Fruit fly (Drosophila melanogaster): Measurements from ENCODE around the gene Gr10a.
A peak's percentile ranks its signal among the peaks of the same experiment; 100 is the strongest.

Gene Gr10a

DNA sequence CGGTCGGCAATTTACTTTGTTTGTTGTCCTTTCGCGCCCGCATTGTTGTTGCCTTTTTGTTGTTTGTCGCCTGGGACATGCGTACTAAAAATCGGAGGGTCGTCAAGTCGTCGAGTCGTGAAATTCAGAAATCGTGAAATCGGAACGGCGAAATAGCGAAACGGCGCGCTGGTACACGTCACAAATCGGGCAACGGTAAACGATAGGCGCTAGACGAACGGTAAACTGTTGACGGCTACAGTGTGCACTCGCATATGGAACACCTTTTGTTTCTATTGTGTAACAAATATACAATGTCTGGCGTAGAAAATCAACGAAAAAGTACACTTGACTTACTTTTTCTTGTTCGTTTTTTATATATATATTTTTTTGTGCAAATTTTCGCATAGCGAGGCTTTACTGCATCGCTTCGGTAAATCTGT, 33.2 kb downstream of the Gr10a start (continued):
- TF ChIP-seq Vsx1 (GFP tag; optimal IDR thresholded peaks at IDR 0.05) = no peak
- TF ChIP-seq jumu (GFP tag; optimal IDR thresholded peaks at IDR 0.05) = peak; percentile 47
- no peak for TF ChIP-seq CG4282 (GFP tag; optimal IDR thresholded peaks at IDR 0.05)
- no peak for TF ChIP-seq CG2116 (GFP tag; optimal IDR thresholded peaks at IDR 0.05)
- TF ChIP-seq cato (GFP tag; optimal IDR thresholded peaks at IDR 0.05; ENCODE audit: borderline replicate concordance) = no peak
- no peak for TF ChIP-seq zen2 (GFP tag; IDR thresholded peaks at IDR 0.05; ENCODE audit: partially characterized antibody)
- peak; percentile 21 for TF ChIP-seq exex (tag; optimal IDR thresholded peaks at IDR 0.05)
- no peak for TF ChIP-seq CG9797 (GFP tag; optimal IDR thresholded peaks at IDR 0.05)
- peak; percentile 74 for TF ChIP-seq ken (GFP tag; IDR thresholded peaks at IDR 0.05)
- no peak for TF ChIP-seq CG17912 (GFP tag; optimal IDR thresholded peaks at IDR 0.05)
- TF ChIP-seq bcd (GFP tag; optimal IDR thresholded peaks at IDR 0.05) = peak; percentile 72
- TF ChIP-seq ewg (GFP tag; optimal IDR thresholded peaks at IDR 0.05) = peak; percentile 81
- TF ChIP-seq Abd-B (GFP tag; optimal IDR thresholded peaks at IDR 0.05) = peak; percentile 62
- no peak for TF ChIP-seq nerfin-2 (GFP tag; IDR thresholded peaks at IDR 0.05; ENCODE audit: partially characterized antibody)
- peak; percentile 62 for TF ChIP-seq CG4404 (GFP tag; IDR thresholded peaks at IDR 0.05)
- TF ChIP-seq CG6791 (GFP tag; IDR thresholded peaks at IDR 0.05; ENCODE audit: partially characterized antibody) = no peak
- peak; percentile 9 for TF ChIP-seq Side (GFP tag; optimal IDR thresholded peaks at IDR 0.05)
- TF ChIP-seq CG12299 (tag; optimal IDR thresholded peaks at IDR 0.05) = peak; percentile 43
- peak; percentile 72 for TF ChIP-seq CG14667 (GFP tag; IDR thresholded peaks at IDR 0.05)
- TF ChIP-seq Poxn (GFP tag; IDR thresholded peaks at IDR 0.05) = peak; percentile 61; the same call in 1 of the 2 replicates
- TF ChIP-seq Dip3 (GFP tag; optimal IDR thresholded peaks at IDR 0.05) = peak; percentile 71
- TF ChIP-seq Hr3 (GFP tag; optimal IDR thresholded peaks at IDR 0.05) = peak; percentile 60
- peak; percentile 87 for TF ChIP-seq row (GFP tag; IDR thresholded peaks at IDR 0.05)
- TF ChIP-seq Ets65A (GFP tag) = peak; percentile 79
- peak; percentile 77; the same call in 2 of the 3 replicates for TF ChIP-seq CG11560 (tag; IDR thresholded peaks at IDR 0.05)
- TF ChIP-seq CG10543 (GFP tag; optimal IDR thresholded peaks at IDR 0.05) = peak; percentile 62
- TF ChIP-seq CG30431 (GFP tag; optimal IDR thresholded peaks at IDR 0.05) = peak; percentile 16
- TF ChIP-seq Scr (GFP tag; IDR thresholded peaks at IDR 0.05; ENCODE audit: partially characterized antibody) = 0 out of 2 replicates have a peak, but pooled peaks have one; percentile 7
- TF ChIP-seq CG15696 (tag; optimal IDR thresholded peaks at IDR 0.05) = no peak
- peak; percentile 76 for TF ChIP-seq CG11504 (tag; optimal IDR thresholded peaks at IDR 0.05)
- no peak for TF ChIP-seq CG7928 (GFP tag; optimal IDR thresholded peaks at IDR 0.05)
- no peak for TF ChIP-seq ash1 (GFP tag; optimal IDR thresholded peaks at IDR 0.05)
- TF ChIP-seq CG15011 (GFP tag; optimal IDR thresholded peaks at IDR 0.05) = peak; percentile 47
- peak; percentile 76 for TF ChIP-seq CG7372 (GFP tag; IDR thresholded peaks at IDR 0.05)
- TF ChIP-seq CG8924 (tag; optimal IDR thresholded peaks at IDR 0.05) = peak; percentile 61
- no peak for TF ChIP-seq crp (GFP tag; optimal IDR thresholded peaks at IDR 0.05)
- TF ChIP-seq so (GFP tag; IDR thresholded peaks at IDR 0.05) = peak; percentile 73; the same call in 2 of the 3 replicates
- TF ChIP-seq B-H1 (GFP tag; IDR thresholded peaks at IDR 0.05) = peak; percentile 62
- TF ChIP-seq wek (GFP tag; optimal IDR thresholded peaks at IDR 0.05) = no peak
- peak; percentile 58 for TF ChIP-seq CG6854 (GFP tag; optimal IDR thresholded peaks at IDR 0.05)
- TF ChIP-seq caup (GFP tag; optimal IDR thresholded peaks at IDR 0.05; ENCODE audit: severe bottlenecking) = peak; percentile 78
- peak in 1 of 2 experiments; percentile 26 for TF ChIP-seq chif (GFP tag; optimal IDR thresholded peaks at IDR 0.05)
- TF ChIP-seq CG2120 (GFP tag; optimal IDR thresholded peaks at IDR 0.05) = peak; percentile 90
- TF ChIP-seq sc (optimal IDR thresholded peaks at IDR 0.05) = no peak
- TF ChIP-seq sc (GFP tag; optimal IDR thresholded peaks at IDR 0.05) = no peak
- peak; percentile 86 for TF ChIP-seq Meics (GFP tag; optimal IDR thresholded peaks at IDR 0.05)
- no peak for TF ChIP-seq p53 (GFP tag; optimal IDR thresholded peaks at IDR 0.05)
- peak; percentile 43 for TF ChIP-seq CG12942 (GFP tag; optimal IDR thresholded peaks at IDR 0.05)
- TF ChIP-seq sob (GFP tag; IDR thresholded peaks at IDR 0.05) = peak; percentile 88
- TF ChIP-seq lilli (GFP tag; optimal IDR thresholded peaks at IDR 0.05) = peak; percentile 86
